Worm (Caenorhabditis elegans): Measurements from ENCODE around the gene B0284.3.

B0284.3 gene

DNA sequence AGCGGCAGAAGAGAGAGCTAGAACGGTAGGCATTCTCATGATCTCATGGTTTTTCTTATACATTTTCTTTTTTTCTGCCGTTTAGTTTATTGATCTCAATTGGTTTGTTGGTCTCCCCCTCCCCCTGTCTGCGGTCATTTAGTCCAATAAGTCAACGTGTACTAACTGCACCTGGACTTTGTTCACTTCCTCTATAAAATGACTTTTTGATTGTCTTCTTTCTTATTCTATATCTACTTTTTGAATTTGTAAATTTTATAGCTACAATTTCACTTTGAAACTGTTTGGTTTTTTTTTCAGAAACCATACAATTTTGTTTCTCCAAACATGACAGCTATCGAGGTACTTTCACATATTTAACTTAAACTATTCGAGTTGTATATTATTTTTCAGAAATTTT is 12.0 kb downstream of the B0284.3 start, which contains the start of gene ckb-2:
Gene ckb-2 (plus strand): TSS at position 301 of the 400 bp plus-strand sequence.
- TF ChIP-seq nhr-43 (tag; optimal IDR thresholded peaks at IDR 0.05; ENCODE audit: poor library complexity, severe bottlenecking) (no peak), pha-4 (tag; optimal IDR thresholded peaks at IDR 0.05) (no peak), tbx-2 (tag; optimal IDR thresholded peaks at IDR 0.05) (no peak), nhr-237 (tag; optimal IDR thresholded peaks at IDR 0.05) (no peak), nhr-67 (tag; optimal IDR thresholded peaks at IDR 0.05) (no peak), sea-2 (GFP tag; optimal IDR thresholded peaks at IDR 0.05) (no peak), jun-1 (tag; optimal IDR thresholded peaks at IDR 0.05) (no peak), nhr-12 (tag; optimal IDR thresholded peaks at IDR 0.05) (no peak), fos-1 (tag; optimal IDR thresholded peaks at IDR 0.05) (no peak), snpc-4 (tag; optimal IDR thresholded peaks at IDR 0.05) (no peak), ztf-4 (tag; optimal IDR thresholded peaks at IDR 0.05) (no peak), hmg-11 (tag; optimal IDR thresholded peaks at IDR 0.05) (no peak), fkh-2 (tag; optimal IDR thresholded peaks at IDR 0.05) (no peak), fkh-10 (GFP tag; optimal IDR thresholded peaks at IDR 0.05) (no peak), elt-3 (tag; optimal IDR thresholded peaks at IDR 0.05) (no peak)

DNA sequence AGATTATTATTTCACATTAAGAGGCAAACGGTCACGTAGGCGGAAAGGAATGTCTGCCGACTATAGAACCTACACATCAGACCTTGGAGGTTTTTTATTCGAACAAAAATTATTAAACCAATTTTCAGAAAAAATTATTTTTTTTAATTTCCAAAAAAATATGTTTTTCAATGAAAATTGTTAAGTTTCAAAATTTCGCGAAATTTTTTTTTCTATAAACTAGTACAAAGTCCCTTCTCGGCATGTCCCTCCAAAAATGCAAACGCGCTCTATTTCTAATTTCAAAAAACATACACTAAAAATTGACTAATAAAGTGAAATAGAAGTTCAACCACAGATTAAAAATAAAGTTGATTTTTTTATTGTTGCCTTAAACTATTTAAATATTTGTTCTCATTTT is 14.6 kb downstream of the B0284.3 start, which contains the start of gene ckb-1:
Gene ckb-1 (plus strand): TSS at position 301 of the 400 bp plus-strand sequence.
- no peak for TF ChIP-seq fkh-10 (GFP tag; optimal IDR thresholded peaks at IDR 0.05)
- peak; percentile 10 for TF ChIP-seq pha-4 (tag; optimal IDR thresholded peaks at IDR 0.05)
- peak; percentile 7 for TF ChIP-seq hmg-11 (tag; optimal IDR thresholded peaks at IDR 0.05)
- TF ChIP-seq nhr-77 (tag; optimal IDR thresholded peaks at IDR 0.05), result no peak

DNA sequence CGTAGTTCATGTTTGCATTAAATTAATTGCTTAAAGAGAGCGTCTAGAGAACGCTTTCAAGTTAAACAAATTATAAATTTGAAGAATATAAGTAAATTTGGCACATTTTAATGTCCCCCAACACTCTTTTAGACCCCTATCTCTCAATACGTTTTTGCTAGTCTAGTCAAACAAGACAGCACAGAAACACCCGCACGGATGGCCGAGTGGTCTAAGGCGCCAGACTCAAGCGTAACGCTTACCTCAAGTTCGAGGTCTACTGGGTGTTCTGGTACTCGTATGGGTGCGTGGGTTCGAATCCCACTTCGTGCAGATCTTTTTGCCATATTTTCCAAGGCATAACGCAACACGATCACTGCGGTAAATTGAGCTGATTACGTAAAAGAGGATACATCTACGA is 17.3 kb downstream of the B0284.3 start:
- no peak for TF ChIP-seq eor-1 (tag; optimal IDR thresholded peaks at IDR 0.05)
- TF ChIP-seq ceh-28 (tag; optimal IDR thresholded peaks at IDR 0.05), result no peak
- peak; percentile 10 for TF ChIP-seq nhr-25 (tag; optimal IDR thresholded peaks at IDR 0.05)
- peak; percentile 24 for TF ChIP-seq elt-2 (tag; optimal IDR thresholded peaks at IDR 0.05)
- TF ChIP-seq pqm-1 (tag; optimal IDR thresholded peaks at IDR 0.05), result no peak
- no peak for TF ChIP-seq skn-1 (tag; optimal IDR thresholded peaks at IDR 0.05)
- no peak for TF ChIP-seq ZK546.5 (tag; optimal IDR thresholded peaks at IDR 0.05)
- no peak for TF ChIP-seq daf-12 (tag; optimal IDR thresholded peaks at IDR 0.05)
- TF ChIP-seq nhr-28 (tag; optimal IDR thresholded peaks at IDR 0.05), result no peak
- peak; percentile 31 for TF ChIP-seq nfya-1 (tag; optimal IDR thresholded peaks at IDR 0.05; ENCODE audit: insufficient read depth)
- no peak for TF ChIP-seq aly-2 (tag; optimal IDR thresholded peaks at IDR 0.05)
- TF ChIP-seq nhr-77 (tag; optimal IDR thresholded peaks at IDR 0.05), result no peak
- TF ChIP-seq nhr-43 (tag; optimal IDR thresholded peaks at IDR 0.05; ENCODE audit: poor library complexity, severe bottlenecking), result no peak

DNA sequence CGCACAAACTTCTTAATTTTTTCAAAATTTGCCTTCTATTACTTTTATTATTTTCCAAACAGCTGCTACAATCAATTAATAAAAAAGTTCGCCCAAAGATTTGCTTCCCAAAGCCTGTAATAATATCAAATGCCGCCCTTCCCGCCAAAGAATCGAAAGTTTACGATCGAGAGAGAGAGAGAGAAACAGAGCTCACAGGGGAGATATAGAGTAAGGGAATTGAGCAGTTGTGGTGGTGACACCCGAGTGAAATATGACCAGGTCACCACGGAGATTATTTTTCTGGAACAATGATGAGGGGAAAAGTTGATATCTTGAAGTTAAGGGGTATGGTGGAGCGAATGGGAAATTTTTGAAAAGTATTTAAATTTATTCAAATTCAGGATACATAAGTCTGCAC is 19.7 kb downstream of the B0284.3 start:
- TF ChIP-seq nhr-23 (tag; optimal IDR thresholded peaks at IDR 0.05), result no peak
- no peak for TF ChIP-seq egl-27 (tag; optimal IDR thresholded peaks at IDR 0.05)
- no peak for TF ChIP-seq aly-2 (tag; optimal IDR thresholded peaks at IDR 0.05)
- no peak for TF ChIP-seq ceh-82 (tag; optimal IDR thresholded peaks at IDR 0.05)
- TF ChIP-seq ceh-28 (tag; optimal IDR thresholded peaks at IDR 0.05), result no peak
- no peak for TF ChIP-seq elt-1 (tag; optimal IDR thresholded peaks at IDR 0.05)
- no peak for TF ChIP-seq nhr-77 (tag; optimal IDR thresholded peaks at IDR 0.05)
- TF ChIP-seq ceh-16 (tag; optimal IDR thresholded peaks at IDR 0.05), result no peak
- no peak for TF ChIP-seq mml-1 (tag; optimal IDR thresholded peaks at IDR 0.05)
- no peak for TF ChIP-seq pqm-1 (tag; optimal IDR thresholded peaks at IDR 0.05)
- TF ChIP-seq nhr-237 (tag; optimal IDR thresholded peaks at IDR 0.05), result no peak
- no peak for TF ChIP-seq zag-1 (tag; optimal IDR thresholded peaks at IDR 0.05)
- TF ChIP-seq ztf-4 (tag; optimal IDR thresholded peaks at IDR 0.05), result no peak
- TF ChIP-seq nhr-12 (tag; optimal IDR thresholded peaks at IDR 0.05), result no peak
- TF ChIP-seq fkh-2 (tag; optimal IDR thresholded peaks at IDR 0.05), result no peak
- TF ChIP-seq unc-39 (tag; optimal IDR thresholded peaks at IDR 0.05), result no peak
- TF ChIP-seq elt-2 (tag; optimal IDR thresholded peaks at IDR 0.05), result no peak
- no peak for TF ChIP-seq nfya-1 (tag; optimal IDR thresholded peaks at IDR 0.05; ENCODE audit: insufficient read depth)
- no peak for TF ChIP-seq nhr-11 (tag; optimal IDR thresholded peaks at IDR 0.05)
